Worm (Caenorhabditis elegans) whole organism, young adult: ENCODE measurements around the gene gop-2.

Experiments
- B0035.1 ChIP-seq: sonication (generic microtip); optimal IDR thresholded peaks from 2 replicates; lab custom pipeline; 2016; ENCODE audit warnings: missing genetic modification characterization, mild to moderate bottlenecking, missing compliant biosample characterization, missing genotype, missing genetic modification reagents
- B0336.3 ChIP-seq: fragments of 200-800 bp; sonication (Bioruptor generic); IDR thresholded peaks from 2 replicates; pipeline ENCODE4 v1.3.6; 2022; ENCODE audit warnings: missing genetic modification characterization, missing compliant biosample characterization
- F22D6.2 ChIP-seq: sonication (generic microtip); optimal IDR thresholded peaks from 2 replicates; lab custom pipeline; 2016; ENCODE audit warnings: mild to moderate bottlenecking, missing genetic modification characterization, missing compliant biosample characterization
- F33H1.4 ChIP-seq: fragments of 200-800 bp; sonication (Bioruptor generic); IDR thresholded peaks from 2 replicates; pipeline ENCODE4 v1.3.6; 2022; ENCODE audit warnings: missing genetic modification reagents, missing genetic modification characterization, missing compliant biosample characterization
- F39B2.1 ChIP-seq: fragments of 200-800 bp; sonication (Bioruptor generic); IDR thresholded peaks from 2 replicates; pipeline ENCODE4 v1.3.6; 2022; ENCODE audit warnings: missing genetic modification reagents, missing genetic modification characterization, missing compliant biosample characterization
- F52B5.7 ChIP-seq: sonication (generic microtip); optimal IDR thresholded peaks from 2 replicates; lab custom pipeline; 2016; ENCODE audit warnings: mild to moderate bottlenecking, missing genetic modification characterization, missing compliant biosample characterization
- T26A5.8 ChIP-seq: sonication (generic microtip); optimal IDR thresholded peaks from 2 replicates; lab custom pipeline; 2016; ENCODE audit warnings: missing genetic modification characterization, missing compliant biosample characterization
- Y53F4B.3 ChIP-seq: fragments of 200-800 bp; sonication (Bioruptor generic); IDR thresholded peaks from 2 replicates; pipeline ENCODE4 v1.3.6; 2022; ENCODE audit warnings: missing genetic modification reagents, missing genetic modification characterization, missing compliant biosample characterization
- Y67H2A.10 ChIP-seq: fragments of 200-800 bp; sonication (Bioruptor generic); conservative IDR thresholded peaks from 2 replicates; pipeline ENCODE4 v1.3.6; 2022; ENCODE audit warnings: missing genetic modification reagents, missing genetic modification characterization, missing compliant biosample characterization
- Y79H2A.3 ChIP-seq: fragments of 200-800 bp; sonication (Bioruptor generic); conservative IDR thresholded peaks from 2 replicates; pipeline ENCODE4 v1.3.6; 2022; ENCODE audit warnings: missing genetic modification reagents, missing genetic modification characterization, missing compliant biosample characterization
- ama-1 ChIP-seq, 3 experiments: fragments of 150-350 bp in 1 of 3; sonication (generic microtip) in 2 of 3; optimal IDR thresholded peaks; 2 replicates each; lab custom pipeline; 2014 to 2018; ENCODE audit warnings: missing biosample characterization in 2 of 3, missing genetic modification characterization in 2 of 3, missing genetic modification reagents in 2 of 3
- aptf-3 ChIP-seq: fragments of 200-800 bp; sonication (Bioruptor generic); IDR thresholded peaks from 2 replicates; pipeline ENCODE4 v1.3.6; 2022; ENCODE audit warnings: missing genetic modification characterization, missing compliant biosample characterization
- cebp-1 ChIP-seq, 2 experiments: fragments of 200-800 bp in 1 of 2; sonication (Bioruptor generic) in 1 of 2; sonication (generic microtip) in 1 of 2; IDR thresholded peaks in 1 of 2; optimal IDR thresholded peaks in 1 of 2; 2 replicates each; pipeline versions ENCODE4 v1.3.6 to Lab custom; 2017 to 2022; ENCODE audit warnings: missing compliant biosample characterization in 2 of 2, missing genetic modification characterization in 2 of 2, mild to moderate bottlenecking in 1 of 2, missing genetic modification reagents in 1 of 2, moderate library complexity in 1 of 2
- ceh-100 ChIP-seq: fragments of 200-800 bp; sonication (Bioruptor generic); IDR thresholded peaks from 2 replicates; pipeline ENCODE4 v1.3.6; 2022; ENCODE audit warnings: missing genetic modification reagents, missing genetic modification characterization, missing compliant biosample characterization
- ceh-91 ChIP-seq: fragments of 200-800 bp; sonication (Bioruptor generic); IDR thresholded peaks from 2 replicates; pipeline ENCODE4 v1.3.6; 2022; ENCODE audit warnings: missing genetic modification reagents, missing genetic modification characterization, missing compliant biosample characterization
- die-1 ChIP-seq: sonication (generic microtip); optimal IDR thresholded peaks from 2 replicates; lab custom pipeline; 2016; ENCODE audit warnings: missing genotype, mild to moderate bottlenecking, missing genetic modification characterization, missing compliant biosample characterization
- egl-18 ChIP-seq: fragments of 200-800 bp; sonication (Bioruptor generic); IDR thresholded peaks from 2 replicates; pipeline ENCODE4 v1.3.6; 2022; ENCODE audit warnings: missing genetic modification reagents, missing genetic modification characterization, missing compliant biosample characterization
- ets-4 ChIP-seq: fragments of 200-800 bp; sonication (Bioruptor generic); optimal IDR thresholded peaks from 2 replicates; lab custom pipeline; 2018; ENCODE audit warnings: mild to moderate bottlenecking, missing genetic modification characterization, missing compliant biosample characterization
- him-1 ChIP-seq: sonication (generic microtip); optimal IDR thresholded peaks from 2 replicates; lab custom pipeline; 2016; ENCODE audit warnings: missing genotype, missing genetic modification reagents, missing genetic modification characterization, missing compliant biosample characterization
- let-526 ChIP-seq: fragments of 200-800 bp; sonication (Bioruptor generic); IDR thresholded peaks from 2 replicates; pipeline ENCODE4 v1.3.6; 2022; ENCODE audit warnings: missing genetic modification reagents, missing genetic modification characterization, missing compliant biosample characterization
- let-607 ChIP-seq, 2 experiments: fragments of 200-800 bp in 1 of 2; sonication (Bioruptor generic) in 1 of 2; sonication (generic microtip) in 1 of 2; optimal IDR thresholded peaks; 2 replicates each; lab custom pipeline; 2016 to 2018; ENCODE audit warnings: mild to moderate bottlenecking in 2 of 2, missing compliant biosample characterization in 2 of 2, missing genetic modification characterization in 2 of 2, moderate library complexity in 2 of 2, missing genotype in 1 of 2
- lin-26 ChIP-seq: fragments of 200-800 bp; sonication (Bioruptor generic); IDR thresholded peaks from 2 replicates; pipeline ENCODE4 v1.3.6; 2022; ENCODE audit warnings: missing genetic modification reagents, missing genetic modification characterization, missing compliant biosample characterization
- lin-35 ChIP-seq, 3 experiments: fragments of 150-350 bp in 2 of 3; sonication (generic microtip) in 1 of 3; optimal IDR thresholded peaks; 2 replicates each; lab custom pipeline; 2014 to 2018; ENCODE audit warnings: missing biosample characterization in 3 of 3, missing genetic modification characterization in 3 of 3, missing genetic modification reagents in 3 of 3
- mes-4 ChIP-seq: sonication (generic microtip); optimal IDR thresholded peaks from 2 replicates; lab custom pipeline; 2016; ENCODE audit warnings: missing genotype, missing genetic modification characterization, missing compliant biosample characterization
- mxl-1 ChIP-seq: sonication (generic microtip); optimal IDR thresholded peaks from 2 replicates; lab custom pipeline; 2016; ENCODE audit warnings: missing genetic modification characterization, missing compliant biosample characterization
- nfyb-1 ChIP-seq: fragments of 200-800 bp; sonication (Bioruptor generic); IDR thresholded peaks from 2 replicates; pipeline ENCODE4 v1.3.6; 2022; ENCODE audit warnings: missing genetic modification reagents, missing genetic modification characterization, missing compliant biosample characterization
- nhr-179 ChIP-seq: sonication (generic microtip); optimal IDR thresholded peaks from 2 replicates; lab custom pipeline; 2016; ENCODE audit warnings: mild to moderate bottlenecking, missing genetic modification characterization, missing compliant biosample characterization
- nhr-80 ChIP-seq: sonication (generic microtip); optimal IDR thresholded peaks from 2 replicates; lab custom pipeline; 2016; ENCODE audit warnings: missing genetic modification characterization, missing compliant biosample characterization
- pbrm-1 ChIP-seq: fragments of 200-800 bp; sonication (Bioruptor generic); IDR thresholded peaks from 2 replicates; pipeline ENCODE4 v1.3.6; 2022; ENCODE audit warnings: missing genetic modification reagents, missing genetic modification characterization, missing compliant biosample characterization
- pha-4 ChIP-seq: fragments of 150-350 bp; sonication (generic microtip); optimal IDR thresholded peaks from 2 replicates; lab custom pipeline; 2014; ENCODE audit warnings: missing biosample characterization, missing genetic modification reagents, missing genetic modification characterization
- sdz-38 ChIP-seq: sonication (generic microtip); optimal IDR thresholded peaks from 2 replicates; lab custom pipeline; 2016; ENCODE audit warnings: missing genotype, missing genetic modification characterization, missing compliant biosample characterization
- sea-2 ChIP-seq: fragments of 200-800 bp; sonication (Bioruptor generic); IDR thresholded peaks from 2 replicates; pipeline ENCODE4 v1.3.6; 2022; ENCODE audit warnings: missing genetic modification characterization, missing compliant biosample characterization
- snpc-4 ChIP-seq, 5 experiments: fragments of 150-350 bp in 1 of 5; sonication (generic microtip) in 4 of 5; optimal IDR thresholded peaks; 2 replicates each; lab custom pipeline; 2014 to 2018; ENCODE audit warnings: missing genetic modification characterization in 5 of 5, missing biosample characterization in 3 of 5, antibody characterized with exemption in 2 of 5, mild to moderate bottlenecking in 2 of 5, missing compliant biosample characterization in 2 of 5, missing genotype in 2 of 5, moderate library complexity in 2 of 5, missing genetic modification reagents in 1 of 5
- sptf-2 ChIP-seq: fragments of 200-800 bp; sonication (Bioruptor generic); optimal IDR thresholded peaks from 2 replicates; lab custom pipeline; 2018; ENCODE audit warnings: mild to moderate bottlenecking, missing genetic modification characterization, missing compliant biosample characterization
- xnd-1 ChIP-seq: sonication (generic microtip); optimal IDR thresholded peaks from 2 replicates; lab custom pipeline; 2016; ENCODE audit warnings: missing genotype, missing genetic modification reagents, missing genetic modification characterization, missing compliant biosample characterization
- ztf-28 ChIP-seq: fragments of 200-800 bp; sonication (Bioruptor generic); IDR thresholded peaks from 2 replicates; pipeline ENCODE4 v1.3.6; 2022; ENCODE audit warnings: missing genetic modification reagents, missing genetic modification characterization, missing compliant biosample characterization

Gene gop-2

DNA sequence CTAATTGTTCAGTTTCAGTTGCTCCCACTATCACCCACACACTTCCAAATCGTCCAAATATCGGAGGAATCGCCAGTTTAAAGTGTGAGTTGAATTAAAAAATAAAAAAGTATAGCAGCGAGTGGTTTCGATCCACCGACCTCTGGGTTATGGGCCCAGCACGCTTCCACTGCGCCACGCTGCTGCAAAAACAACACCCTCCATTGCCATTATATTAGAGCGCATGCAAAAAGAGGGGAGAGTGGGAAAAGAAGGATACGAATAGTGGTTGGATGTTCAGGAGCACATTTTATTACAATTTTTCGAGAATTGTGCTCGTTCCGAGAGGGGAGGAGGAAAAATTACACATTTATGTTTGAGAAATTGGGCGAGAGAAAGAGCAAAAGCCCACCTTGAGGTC is 36.0 kb downstream of the gop-2 start (continued):
- TF ChIP-seq F22D6.2 (tag; lab: Kevin White, UChicago) (no peak), xnd-1 (tag; lab: Kevin White, UChicago) (no peak), Y67H2A.10 (GFP tag; lab: Robert Waterston, UW) (no peak), F33H1.4 (GFP tag; lab: Robert Waterston, UW) (peak; percentile 57), ceh-91 (GFP tag; lab: Robert Waterston, UW) (0 out of 2 replicates have a peak, but pooled peaks have one; percentile 18), ztf-28 (0 out of 2 replicates have a peak, but pooled peaks have one; percentile 41), sea-2 (GFP tag; lab: Robert Waterston, UW) (no peak), let-607 (tag; optimal IDR thresholded peaks at IDR 0.05; lab: Kevin White, UChicago) (peak; percentile 40 to 65), ets-4 (GFP tag; lab: Kevin White, UChicago) (peak; percentile 62), lin-26 (GFP tag; lab: Robert Waterston, UW) (peak; percentile 94), B0035.1 (tag; lab: Kevin White, UChicago) (peak; percentile 45), sptf-2 (GFP tag; lab: Kevin White, UChicago) (peak; percentile 34), lin-35 (GFP tag; optimal IDR thresholded peaks at IDR 0.05; lab: Kevin White, UChicago) (peak in 1 of 3 experiments; percentile 68), mxl-1 (peak; percentile 81), mes-4 (tag; lab: Kevin White, UChicago) (peak; percentile 42), let-526 (GFP tag; lab: Robert Waterston, UW) (peak; percentile 43; the same call in 1 of the 2 replicates), B0336.3 (GFP tag; lab: Robert Waterston, UW) (no peak), egl-18 (GFP tag; lab: Robert Waterston, UW) (0 out of 2 replicates have a peak, but pooled peaks have one; percentile 67), nhr-179 (tag; lab: Kevin White, UChicago) (peak; percentile 5), him-1 (peak; percentile 70), cebp-1 (GFP tag; IDR thresholded peaks at IDR 0.05; lab: Robert Waterston, UW) (peak; percentile 43; the same call in 1 of the 2 replicates), cebp-1 (tag; optimal IDR thresholded peaks at IDR 0.05; lab: Kevin White, UChicago) (no peak), nfyb-1 (peak; percentile 81), sdz-38 (tag; lab: Kevin White, UChicago) (peak; percentile 14)

- TF ChIP-seq lin-26 (GFP tag; lab: Robert Waterston, UW) = no peak
- no peak for TF ChIP-seq aptf-3 (GFP tag; lab: Robert Waterston, UW)
- TF ChIP-seq F52B5.7 = no peak
- no peak for TF ChIP-seq snpc-4 (GFP tag; optimal IDR thresholded peaks at IDR 0.05; lab: Kevin White, UChicago)
- TF ChIP-seq snpc-4 (tag; optimal IDR thresholded peaks at IDR 0.05; lab: Kevin White, UChicago) = no peak
These were observed 43.0 kb downstream of the gop-2 start, which contains the start of the genes T15B12.2 and F52C9.5 for ce11 chrIII:5301786-5302268. Gene T15B12.2, minus strand, starts transcription at chrIII:5301886. Gene F52C9.5, plus strand, starts transcription at chrIII:5302218.

- TF ChIP-seq lin-26 (GFP tag; lab: Robert Waterston, UW) (no peak), Y53F4B.3 (GFP tag; lab: Robert Waterston, UW) (no peak), B0336.3 (GFP tag; lab: Robert Waterston, UW) (no peak), F39B2.1 (GFP tag; lab: Robert Waterston, UW) (no peak), pha-4 (no peak), Y79H2A.3 (GFP tag; lab: Robert Waterston, UW) (no peak), ama-1 (optimal IDR thresholded peaks at IDR 0.05; lab: Kevin White, UChicago) (no peak), ama-1 (GFP tag; optimal IDR thresholded peaks at IDR 0.05; lab: Kevin White, UChicago) (no peak), T26A5.8 (tag; lab: Kevin White, UChicago) (no peak), ceh-100 (GFP tag; lab: Robert Waterston, UW) (no peak), nhr-80 (tag; lab: Kevin White, UChicago) (no peak), die-1 (tag; lab: Kevin White, UChicago) (no peak), pbrm-1 (GFP tag; lab: Robert Waterston, UW) (no peak), mes-4 (tag; lab: Kevin White, UChicago) (no peak)
- TF ChIP-seq, all 124 proteins: peak for 0
These were observed 45.2 kb downstream of the gop-2 start for ce11 chrIII:5304044-5304443.
